Worm (Caenorhabditis elegans) whole organism, L4/young adult: Measurements from ENCODE around the gene T02G5.7.

Source experiments
- W03F9.2 ChIP-seq: fragments of 150-350 bp; optimal IDR thresholded peaks from 2 replicates; lab custom pipeline; 2014; ENCODE audit warnings: missing biosample characterization, missing genetic modification characterization
- him-1 ChIP-seq: sonication (generic microtip); optimal IDR thresholded peaks from 2 replicates; lab custom pipeline; 2016; ENCODE audit warnings: missing genotype, missing genetic modification reagents, missing genetic modification characterization, missing compliant biosample characterization

DNA sequence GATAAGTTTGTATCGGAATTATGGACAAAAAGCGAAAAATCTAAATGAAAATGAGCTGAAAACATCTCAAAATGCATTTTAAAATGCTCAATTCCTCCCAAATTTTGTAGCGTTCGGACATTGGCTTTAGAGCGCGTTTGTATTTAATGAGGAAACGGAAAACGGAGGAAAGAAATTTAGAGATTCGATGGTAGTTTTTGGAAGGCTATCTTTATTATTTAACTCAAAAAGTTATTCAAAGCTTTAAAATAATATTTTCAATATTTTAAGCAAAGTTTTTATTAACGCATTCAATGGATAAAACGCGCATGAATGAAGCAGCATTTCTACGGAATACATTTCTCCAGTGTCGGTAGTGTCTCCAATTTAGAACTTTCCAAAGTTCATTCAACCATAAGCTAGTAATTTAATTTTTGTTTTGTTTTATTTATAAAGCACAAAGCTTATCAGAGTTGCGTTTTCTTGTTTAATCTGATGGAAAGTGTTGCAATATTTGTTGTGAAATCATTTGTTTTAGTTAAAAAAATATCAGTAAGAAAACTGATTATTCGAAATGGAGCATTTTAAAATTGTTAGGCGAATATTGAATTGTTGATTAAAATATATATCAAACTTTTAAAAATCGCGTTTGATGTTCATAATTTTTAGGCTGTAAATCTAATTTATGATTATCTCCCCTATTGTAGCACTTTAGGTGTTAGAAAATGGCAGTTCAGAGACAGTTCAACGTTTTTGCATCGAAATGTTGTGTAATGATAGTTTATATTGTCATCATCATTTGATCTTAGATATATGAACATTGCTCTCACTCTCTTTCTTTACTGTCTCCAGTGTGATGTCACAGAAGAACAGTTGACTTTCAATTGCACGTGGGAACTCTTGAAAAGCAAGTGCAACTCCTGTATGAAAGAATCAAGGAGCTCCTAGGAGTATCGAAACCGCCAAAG is 2.6 kb upstream of the T02G5.7 start:
- peak; percentile 58 for TF ChIP-seq W03F9.2 (tag; lab: Kevin White, UChicago)
- TF ChIP-seq him-1 (tag; lab: Kevin White, UChicago) = peak; percentile 11
